Fruit fly (Drosophila melanogaster) whole organism, prepupa: ENCODE results near the gene CG14968.

ENCODE experiments used
- Sox15 ChIP-seq: fragments of 200-800 bp; sonication (Bioruptor generic); optimal IDR thresholded peaks from 3 replicates; lab custom pipeline; 2016; ENCODE audit warnings: missing biosample characterization, missing genetic modification characterization
- lz ChIP-seq: fragments of 200-800 bp; sonication (Bioruptor generic); optimal IDR thresholded peaks from 3 replicates; lab custom pipeline; 2016; ENCODE audit warnings: missing biosample characterization, missing genetic modification characterization
- svp ChIP-seq: fragments of 200-800 bp; sonication (Bioruptor generic); peaks from one replicate; lab custom pipeline; 2016; ENCODE audit warnings: missing biosample characterization, missing genetic modification characterization

DNA sequence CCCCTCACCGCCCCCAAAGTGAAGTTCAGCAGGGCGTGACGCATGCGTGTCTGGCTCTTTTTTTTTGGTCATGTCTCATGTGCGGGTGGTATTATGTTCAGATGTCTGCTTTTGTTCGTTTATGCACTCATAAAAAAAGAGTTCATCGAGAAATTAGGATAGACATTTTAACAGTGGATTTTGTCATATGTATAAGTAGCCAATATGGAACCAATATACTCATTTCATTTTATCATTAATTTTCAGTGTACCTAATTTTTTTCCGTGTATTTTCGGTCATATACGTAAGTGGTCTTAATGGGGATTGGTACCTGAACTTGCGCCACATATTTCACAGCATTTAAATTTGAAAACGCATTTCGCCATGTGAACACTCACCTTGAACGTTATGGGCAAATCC, 2.6 kb downstream of the CG14968 start:
- TF ChIP-seq Sox15 (GFP tag; lab: Kevin White, UChicago) (no peak), lz (peak; percentile 67), svp (GFP tag; lab: Kevin White, UChicago) (peak; percentile 84)
